Worm (Caenorhabditis elegans) whole organism, L4 larva: ENCODE measurements around the gene pbs-6.

Experiments used
- daf-8 ChIP-seq: fragments of 200-800 bp; sonication (Bioruptor generic); IDR thresholded peaks from 2 replicates; pipeline ENCODE4 v1.3.6; 2022; ENCODE audit warnings: missing genetic modification characterization, missing compliant biosample characterization
- mep-1 ChIP-seq: fragments of 150-350 bp; sonication (generic microtip); optimal IDR thresholded peaks from 3 replicates; lab custom pipeline; 2014; ENCODE audit warnings: missing biosample characterization, missing genetic modification characterization
- nhr-25 ChIP-seq: sonication (generic microtip); optimal IDR thresholded peaks from 2 replicates; lab custom pipeline; 2017; ENCODE audit warnings: missing genetic modification characterization, mild to moderate bottlenecking, missing compliant biosample characterization, antibody characterized with exemption, moderate library complexity, borderline replicate concordance; ENCODE audit not compliant: insufficient read depth

DNA sequence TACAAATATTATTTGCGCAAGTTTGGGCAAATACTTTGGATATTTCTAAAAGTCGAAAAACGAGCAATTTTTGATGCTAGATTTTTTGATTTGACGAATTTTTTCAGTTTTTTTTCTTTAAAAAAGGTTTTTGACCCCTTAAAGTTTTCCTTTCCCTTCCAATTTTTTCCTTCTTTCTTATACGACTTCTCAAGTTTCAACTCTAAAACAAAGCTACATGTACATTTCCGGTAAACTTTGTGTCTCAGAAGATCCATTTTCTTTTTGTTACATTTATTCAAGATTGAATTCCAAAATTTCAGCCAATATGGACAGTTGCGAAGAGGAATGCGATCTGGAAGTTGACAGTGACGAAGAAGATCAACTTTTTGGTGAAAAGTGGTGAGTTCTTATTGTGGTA is 34.9 kb upstream of the pbs-6 start, which contains the start of gene mig-10:
- TF ChIP-seq nhr-25 (tag; lab: Kevin White, UChicago), result no peak
- no peak for TF ChIP-seq daf-8 (GFP tag; lab: Robert Waterston, UW)
- TF ChIP-seq mep-1, result no peak
